2 worm cellular contexts compared by ENCODE assay signal in the genomic region with DNA sequence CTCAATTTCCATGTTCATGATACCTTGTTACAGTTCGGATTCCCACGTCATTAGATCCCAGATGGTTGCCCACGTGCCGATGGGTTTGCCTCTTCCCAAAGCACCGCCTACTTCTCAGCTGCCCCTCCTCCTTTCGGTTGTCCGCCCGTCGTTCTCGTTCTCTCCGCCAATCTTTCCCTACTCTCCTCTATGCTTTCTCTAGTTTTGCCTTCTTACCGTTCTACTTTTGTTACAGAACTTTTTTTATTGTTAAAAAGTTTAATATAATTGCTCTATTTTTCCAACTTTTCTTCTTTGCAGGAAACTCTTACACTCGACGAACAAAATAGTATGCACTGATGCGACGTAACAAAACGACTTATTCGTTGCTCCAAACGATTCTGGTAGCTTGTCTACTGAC.
TF ChIP-seq lines count a peak whose summit lies in the region.

A gene (plus strand): TSS at position 301 of the 400 bp plus-strand sequence.

TF ChIP-seq in whole organism, late embryonic, 69 proteins besides CTCF, POLR2A, EP300 and RAD21:
- peak; percentile 2 for TF ChIP-seq ceh-34 (tag; optimal IDR thresholded peaks at IDR 0.05; lab: Kevin White, UChicago)
- no peak for TF ChIP-seq unc-86 (tag; optimal IDR thresholded peaks at IDR 0.05; lab: Kevin White, UChicago)

TF ChIP-seq in whole organism, young adult, 124 proteins besides CTCF, POLR2A, EP300 and RAD21:
- TF ChIP-seq hlh-26 (GFP tag; conservative IDR thresholded peaks at IDR 0.05; lab: Robert Waterston, UW) (no peak), zfh-2 (GFP tag; conservative IDR thresholded peaks at IDR 0.05; lab: Robert Waterston, UW) (0 out of 2 replicates have a peak, but pooled peaks have one; percentile 37)
TF ChIP-seq in whole organism, young adult: peak in this region for 1.
